Worm (Caenorhabditis elegans) whole organism, late embryonic: ENCODE data around the gene R07B7.10.

Source experiments
- F13H6.1 ChIP-seq: sonication (generic microtip); optimal IDR thresholded peaks from 2 replicates; lab custom pipeline; 2016; ENCODE audit warnings: missing genetic modification characterization, missing compliant biosample characterization
- K09A11.1 ChIP-seq: sonication (generic microtip); optimal IDR thresholded peaks from 2 replicates; lab custom pipeline; 2017; ENCODE audit warnings: antibody characterized with exemption, mild to moderate bottlenecking, missing genetic modification characterization, missing compliant biosample characterization; ENCODE audit not compliant: insufficient read depth
- ceh-34 ChIP-seq: sonication (generic microtip); optimal IDR thresholded peaks from 2 replicates; lab custom pipeline; 2016; ENCODE audit warnings: mild to moderate bottlenecking, missing genetic modification characterization, missing compliant biosample characterization
- ceh-9 ChIP-seq: sonication (generic microtip); optimal IDR thresholded peaks from 2 replicates; lab custom pipeline; 2016; ENCODE audit warnings: mild to moderate bottlenecking, missing genetic modification characterization, inconsistent platforms, missing compliant biosample characterization
- fax-1 ChIP-seq: sonication (generic microtip); optimal IDR thresholded peaks from 2 replicates; lab custom pipeline; 2016; ENCODE audit warnings: missing genotype, missing genetic modification characterization, missing compliant biosample characterization
- pha-4 ChIP-seq: fragments of 150-350 bp; optimal IDR thresholded peaks from 2 replicates; lab custom pipeline; 2018; ENCODE audit warnings: missing biosample characterization, missing genetic modification reagents, missing genetic modification characterization

- TF ChIP-seq F13H6.1 (no peak), ceh-34 (tag; lab: Kevin White, UChicago) (no peak), ceh-9 (tag; lab: Kevin White, UChicago) (no peak), pha-4 (no peak), fax-1 (tag; lab: Kevin White, UChicago) (no peak), K09A11.1 (tag; lab: Kevin White, UChicago) (no peak)
Observed at ce11 chrV:12038317-12038716, 44.7 kb upstream of the R07B7.10 start.
